Comparison of ENCODE assay signal across 2 fruit fly cellular contexts in genomic region chr3L:3983466-3983946, dm6.
TF ChIP-seq lines count a peak whose summit lies in the region.

Gene scrt, plus strand, starts transcription at chr3L:3983896.

TF ChIP-seq in whole organism, adult, 20 proteins besides CTCF, POLR2A, EP300 and RAD21 (continued from another document):
- no peak for TF ChIP-seq cic (GFP tag; optimal IDR thresholded peaks at IDR 0.05; lab: Kevin White, UChicago)

TF ChIP-seq in whole organism, embryonic, 481 proteins besides CTCF, POLR2A, EP300 and RAD21 (continued from another document and continues in another):
- TF ChIP-seq repo (GFP tag; optimal IDR thresholded peaks at IDR 0.05; lab: Kevin White, UChicago), result no peak
- no peak for TF ChIP-seq ac (GFP tag; optimal IDR thresholded peaks at IDR 0.05; lab: Kevin White, UChicago)
- peak; percentile 59; the same call in 1 of the 2 replicates for TF ChIP-seq sisA (GFP tag; IDR thresholded peaks at IDR 0.05; lab: Robert Waterston, UW)
- TF ChIP-seq ind (GFP tag; optimal IDR thresholded peaks at IDR 0.05; lab: Kevin White, UChicago), result no peak
- TF ChIP-seq so (GFP tag; IDR thresholded peaks at IDR 0.05; lab: Robert Waterston, UW), result peak; percentile 25; the same call in 1 of the 3 replicates
- TF ChIP-seq CG17829 (tag; optimal IDR thresholded peaks at IDR 0.05; lab: Kevin White, UChicago), result peak; percentile 66
- TF ChIP-seq CG18619 (GFP tag; optimal IDR thresholded peaks at IDR 0.05; lab: Kevin White, UChicago), result peak; percentile 28
- peak; percentile 97 for TF ChIP-seq Deaf1 (tag; optimal IDR thresholded peaks at IDR 0.05; lab: Kevin White, UChicago)
- TF ChIP-seq tx (GFP tag; optimal IDR thresholded peaks at IDR 0.05; lab: Kevin White, UChicago), result no peak
- TF ChIP-seq CG4282 (GFP tag; optimal IDR thresholded peaks at IDR 0.05; lab: Kevin White, UChicago), result no peak
- TF ChIP-seq insv (GFP tag; optimal IDR thresholded peaks at IDR 0.05; lab: Kevin White, UChicago), result no peak
- peak; percentile 43 for TF ChIP-seq dmrt99B (tag; optimal IDR thresholded peaks at IDR 0.05; lab: Kevin White, UChicago)
- TF ChIP-seq Stat92E (GFP tag; optimal IDR thresholded peaks at IDR 0.05; lab: Kevin White, UChicago), result no peak
- no peak for TF ChIP-seq cg (GFP tag; optimal IDR thresholded peaks at IDR 0.05; lab: Kevin White, UChicago)
- no peak for TF ChIP-seq CG8478 (optimal IDR thresholded peaks at IDR 0.05; lab: Kevin White, UChicago)
- TF ChIP-seq NfI (GFP tag; optimal IDR thresholded peaks at IDR 0.05; lab: Kevin White, UChicago), result no peak
- peak; percentile 37; the same call in 1 of the 3 replicates for TF ChIP-seq croc (GFP tag; conservative IDR thresholded peaks at IDR 0.05; lab: Robert Waterston, UW)
- TF ChIP-seq eve (GFP tag; optimal IDR thresholded peaks at IDR 0.05; lab: Kevin White, UChicago), result peak in 1 of 2 experiments; percentile 8
- no peak for TF ChIP-seq Vsx1 (GFP tag; optimal IDR thresholded peaks at IDR 0.05; lab: Kevin White, UChicago)
- peak; percentile 34 for TF ChIP-seq pho (GFP tag; optimal IDR thresholded peaks at IDR 0.05; lab: Kevin White, UChicago)
- TF ChIP-seq CG7839 (tag; optimal IDR thresholded peaks at IDR 0.05; lab: Kevin White, UChicago), result no peak
- no peak for TF ChIP-seq CG18011 (GFP tag; optimal IDR thresholded peaks at IDR 0.05; lab: Kevin White, UChicago)
- peak; percentile 45 for TF ChIP-seq lab (GFP tag; optimal IDR thresholded peaks at IDR 0.05; lab: Kevin White, UChicago)
- peak; percentile 15; the same call in 1 of the 2 replicates for TF ChIP-seq E2f2 (GFP tag; IDR thresholded peaks at IDR 0.05; lab: Robert Waterston, UW)
- no peak for TF ChIP-seq lov (optimal IDR thresholded peaks at IDR 0.05; lab: Kevin White, UChicago)
- TF ChIP-seq lov (GFP tag; IDR thresholded peaks at IDR 0.05; lab: Robert Waterston, UW), result peak; percentile 32; the same call in 1 of the 3 replicates
- peak; percentile 8 for TF ChIP-seq CG9876 (GFP tag; optimal IDR thresholded peaks at IDR 0.05; lab: Kevin White, UChicago)
- TF ChIP-seq Sry-β (GFP tag; optimal IDR thresholded peaks at IDR 0.05; lab: Kevin White, UChicago), result no peak
- peak; percentile 21 for TF ChIP-seq Side (GFP tag; optimal IDR thresholded peaks at IDR 0.05; lab: Kevin White, UChicago)
- TF ChIP-seq CG7556 (GFP tag; optimal IDR thresholded peaks at IDR 0.05; lab: Kevin White, UChicago), result peak; percentile 61
- TF ChIP-seq Hr3 (GFP tag; optimal IDR thresholded peaks at IDR 0.05; lab: Kevin White, UChicago), result peak; percentile 20
- no peak for TF ChIP-seq exex (tag; optimal IDR thresholded peaks at IDR 0.05; lab: Kevin White, UChicago)
- peak; percentile 51 for TF ChIP-seq Rx (GFP tag; IDR thresholded peaks at IDR 0.05; lab: Robert Waterston, UW)
- TF ChIP-seq CG15514 (GFP tag; optimal IDR thresholded peaks at IDR 0.05; lab: Kevin White, UChicago), result no peak
- no peak for TF ChIP-seq Mrtf (GFP tag; IDR thresholded peaks at IDR 0.05; lab: Robert Waterston, UW)
- no peak for TF ChIP-seq sc (optimal IDR thresholded peaks at IDR 0.05; lab: Kevin White, UChicago)
- TF ChIP-seq sc (GFP tag; optimal IDR thresholded peaks at IDR 0.05; lab: Kevin White, UChicago), result no peak
- TF ChIP-seq Dek (tag; optimal IDR thresholded peaks at IDR 0.05; lab: Kevin White, UChicago), result no peak
- peak; percentile 57 for TF ChIP-seq CG18599 (GFP tag; optimal IDR thresholded peaks at IDR 0.05; lab: Kevin White, UChicago)
- TF ChIP-seq CG2199 (GFP tag; IDR thresholded peaks at IDR 0.05; lab: Robert Waterston, UW), result no peak
- TF ChIP-seq vfl (GFP tag; optimal IDR thresholded peaks at IDR 0.05; lab: Kevin White, UChicago), result no peak
- no peak for TF ChIP-seq CG4328 (GFP tag; optimal IDR thresholded peaks at IDR 0.05; lab: Kevin White, UChicago)
- peak; percentile 29 for TF ChIP-seq Hand (GFP tag; optimal IDR thresholded peaks at IDR 0.05; lab: Kevin White, UChicago)
- no peak for TF ChIP-seq Eip74EF (GFP tag; optimal IDR thresholded peaks at IDR 0.05; lab: Kevin White, UChicago)
- peak; percentile 51 for TF ChIP-seq Ada2b (GFP tag; IDR thresholded peaks at IDR 0.05; lab: Robert Waterston, UW)
- no peak for TF ChIP-seq hbn (GFP tag; IDR thresholded peaks at IDR 0.05; lab: Robert Waterston, UW; ENCODE audit: partially characterized antibody)
- no peak for TF ChIP-seq CG7786 (GFP tag; optimal IDR thresholded peaks at IDR 0.05; lab: Kevin White, UChicago)
- peak; percentile 96 for TF ChIP-seq pfk (GFP tag; optimal IDR thresholded peaks at IDR 0.05; lab: Kevin White, UChicago)
- TF ChIP-seq ftz-f1 (GFP tag; optimal IDR thresholded peaks at IDR 0.05; lab: Kevin White, UChicago), result no peak
- TF ChIP-seq CG5953 (GFP tag; IDR thresholded peaks at IDR 0.05; lab: Robert Waterston, UW), result no peak; the same call in 1 of the 2 replicates
- TF ChIP-seq unc-4 (GFP tag; IDR thresholded peaks at IDR 0.05; lab: Robert Waterston, UW; ENCODE audit: partially characterized antibody), result peak; percentile 44; the same call in 1 of the 2 replicates
- TF ChIP-seq tgo (GFP tag; IDR thresholded peaks at IDR 0.05; lab: Robert Waterston, UW), result 0 out of 3 replicates have a peak, but pooled peaks have one; percentile 27
- no peak for TF ChIP-seq esg (GFP tag; conservative IDR thresholded peaks at IDR 0.05; lab: Robert Waterston, UW)
- peak; percentile 59 for TF ChIP-seq nerfin-1 (tag; optimal IDR thresholded peaks at IDR 0.05; lab: Kevin White, UChicago)
- no peak for TF ChIP-seq CG1233 (GFP tag; optimal IDR thresholded peaks at IDR 0.05; lab: Kevin White, UChicago)
- no peak for TF ChIP-seq Doc2 (GFP tag; IDR thresholded peaks at IDR 0.05; lab: Robert Waterston, UW)
- TF ChIP-seq CG14667 (GFP tag; IDR thresholded peaks at IDR 0.05; lab: Robert Waterston, UW), result no peak; the same call in 1 of the 2 replicates
- no peak for TF ChIP-seq grn (GFP tag; optimal IDR thresholded peaks at IDR 0.05; lab: Kevin White, UChicago)
- TF ChIP-seq CG7963 (GFP tag; IDR thresholded peaks at IDR 0.05; lab: Robert Waterston, UW; ENCODE audit: partially characterized antibody), result no peak; the same call in 2 of the 3 replicates
- no peak for TF ChIP-seq CG6175 (GFP tag; IDR thresholded peaks at IDR 0.05; lab: Robert Waterston, UW)
- peak in 1 of 2 experiments; percentile 9 for TF ChIP-seq dpn (GFP tag; optimal IDR thresholded peaks at IDR 0.05; lab: Kevin White, UChicago)
- peak; percentile 53; the same call in 1 of the 2 replicates for TF ChIP-seq peb (GFP tag; IDR thresholded peaks at IDR 0.05; lab: Robert Waterston, UW)
- TF ChIP-seq MTF-1 (GFP tag; optimal IDR thresholded peaks at IDR 0.05; lab: Kevin White, UChicago; ENCODE audit: borderline replicate concordance), result no peak
- TF ChIP-seq CG2129 (GFP tag; IDR thresholded peaks at IDR 0.05; lab: Robert Waterston, UW; ENCODE audit: partially characterized antibody), result no peak
- no peak for TF ChIP-seq maf-S (GFP tag; optimal IDR thresholded peaks at IDR 0.05; lab: Kevin White, UChicago)
- peak; percentile 73 for TF ChIP-seq seq (GFP tag; IDR thresholded peaks at IDR 0.05; lab: Robert Waterston, UW)
- TF ChIP-seq Dfd (GFP tag; optimal IDR thresholded peaks at IDR 0.05; lab: Kevin White, UChicago), result no peak
- no peak for TF ChIP-seq gt (GFP tag; IDR thresholded peaks at IDR 0.05; lab: Robert Waterston, UW)
- TF ChIP-seq Bgb (GFP tag; IDR thresholded peaks at IDR 0.05; lab: Robert Waterston, UW; ENCODE audit: partially characterized antibody), result no peak
- TF ChIP-seq fu2 (GFP tag; optimal IDR thresholded peaks at IDR 0.05; lab: Kevin White, UChicago), result no peak
- peak in 1 of 3 experiments; percentile 90 for TF ChIP-seq lola (GFP tag; optimal IDR thresholded peaks at IDR 0.05; lab: Kevin White, UChicago)
- TF ChIP-seq cas (GFP tag; IDR thresholded peaks at IDR 0.05; lab: Robert Waterston, UW), result no peak
- TF ChIP-seq da (GFP tag; optimal IDR thresholded peaks at IDR 0.05; lab: Kevin White, UChicago), result no peak
- peak; percentile 11 for TF ChIP-seq CG9817 (tag; optimal IDR thresholded peaks at IDR 0.05; lab: Kevin White, UChicago)
- no peak for TF ChIP-seq CG12299 (tag; optimal IDR thresholded peaks at IDR 0.05; lab: Kevin White, UChicago)
- no peak for TF ChIP-seq ap (GFP tag; IDR thresholded peaks at IDR 0.05; lab: Robert Waterston, UW)
- TF ChIP-seq Atf6 (GFP tag; IDR thresholded peaks at IDR 0.05; lab: Robert Waterston, UW), result no peak
- peak; percentile 30 for TF ChIP-seq ERR (GFP tag; optimal IDR thresholded peaks at IDR 0.05; lab: Kevin White, UChicago)
- TF ChIP-seq ttk (GFP tag; IDR thresholded peaks at IDR 0.05; lab: Robert Waterston, UW), result no peak
- TF ChIP-seq sima (GFP tag; optimal IDR thresholded peaks at IDR 0.05; lab: Kevin White, UChicago), result no peak
- TF ChIP-seq wek (GFP tag; optimal IDR thresholded peaks at IDR 0.05; lab: Kevin White, UChicago), result no peak
- no peak for TF ChIP-seq CG4854 (GFP tag; optimal IDR thresholded peaks at IDR 0.05; lab: Kevin White, UChicago)
- no peak for TF ChIP-seq GATAe (GFP tag; conservative IDR thresholded peaks at IDR 0.05; lab: Robert Waterston, UW)
- peak; percentile 36 for TF ChIP-seq CG16815 (GFP tag; optimal IDR thresholded peaks at IDR 0.05; lab: Kevin White, UChicago)
- peak; percentile 100 for TF ChIP-seq CG18764 (GFP tag; optimal IDR thresholded peaks at IDR 0.05; lab: Kevin White, UChicago)
- TF ChIP-seq crc (GFP tag; optimal IDR thresholded peaks at IDR 0.05; lab: Kevin White, UChicago), result no peak
- TF ChIP-seq CG8765 (GFP tag; IDR thresholded peaks at IDR 0.05; lab: Robert Waterston, UW), result peak; percentile 67; the same call in 1 of the 2 replicates
- TF ChIP-seq HLH3B (GFP tag; IDR thresholded peaks at IDR 0.05; lab: Robert Waterston, UW), result 0 out of 2 replicates have a peak, but pooled peaks have one; percentile 35
- 0 out of 2 replicates have a peak, but pooled peaks have one; percentile 21 for TF ChIP-seq Oaz (GFP tag; IDR thresholded peaks at IDR 0.05; lab: Robert Waterston, UW)
- peak; percentile 7 for TF ChIP-seq CG17802 (tag; optimal IDR thresholded peaks at IDR 0.05; lab: Kevin White, UChicago)
- no peak for TF ChIP-seq pnt (GFP tag; optimal IDR thresholded peaks at IDR 0.05; lab: Kevin White, UChicago)
- TF ChIP-seq crol (GFP tag; IDR thresholded peaks at IDR 0.05; lab: Robert Waterston, UW), result no peak; the same call in 1 of the 2 replicates
- peak; percentile 67; the same call in 2 of the 3 replicates for TF ChIP-seq vnd (GFP tag; IDR thresholded peaks at IDR 0.05; lab: Robert Waterston, UW; ENCODE audit: partially characterized antibody)
- TF ChIP-seq Hr39 (optimal IDR thresholded peaks at IDR 0.05; lab: Kevin White, UChicago), result no peak
- TF ChIP-seq hkb (optimal IDR thresholded peaks at IDR 0.05; lab: Kevin White, UChicago), result no peak
- peak; percentile 66 for TF ChIP-seq hkb (GFP tag; IDR thresholded peaks at IDR 0.05; lab: Robert Waterston, UW)
- TF ChIP-seq Sry-δ (GFP tag; optimal IDR thresholded peaks at IDR 0.05; lab: Kevin White, UChicago), result no peak
- TF ChIP-seq CG12071 (GFP tag; optimal IDR thresholded peaks at IDR 0.05; lab: Kevin White, UChicago), result no peak
- TF ChIP-seq CG1832 (GFP tag; optimal IDR thresholded peaks at IDR 0.05; lab: Kevin White, UChicago), result no peak
- peak; percentile 32; the same call in 1 of the 2 replicates for TF ChIP-seq Rfx (GFP tag; IDR thresholded peaks at IDR 0.05; lab: Robert Waterston, UW)
- peak; percentile 82 for TF ChIP-seq CG30020 (tag; optimal IDR thresholded peaks at IDR 0.05; lab: Kevin White, UChicago)
- TF ChIP-seq Tbp (GFP tag; optimal IDR thresholded peaks at IDR 0.05; lab: Kevin White, UChicago), result no peak
- TF ChIP-seq CG3163 (GFP tag; optimal IDR thresholded peaks at IDR 0.05; lab: Kevin White, UChicago), result peak; percentile 7
- TF ChIP-seq CG14014 (GFP tag; IDR thresholded peaks at IDR 0.05; lab: Robert Waterston, UW), result no peak
- no peak for TF ChIP-seq CG9932 (GFP tag; IDR thresholded peaks at IDR 0.05; lab: Robert Waterston, UW)
- no peak for TF ChIP-seq Dip2 (GFP tag; IDR thresholded peaks at IDR 0.05; lab: Robert Waterston, UW)
- TF ChIP-seq CG6791 (GFP tag; IDR thresholded peaks at IDR 0.05; lab: Robert Waterston, UW; ENCODE audit: partially characterized antibody), result 0 out of 3 replicates have a peak, but pooled peaks have one; percentile 49
- TF ChIP-seq hb (GFP tag; IDR thresholded peaks at IDR 0.05; lab: Robert Waterston, UW; ENCODE audit: partially characterized antibody), result 0 out of 3 replicates have a peak, but pooled peaks have one; percentile 39
- no peak for TF ChIP-seq Taf1 (GFP tag; IDR thresholded peaks at IDR 0.05; lab: Robert Waterston, UW)
- no peak for TF ChIP-seq CG30403 (GFP tag; optimal IDR thresholded peaks at IDR 0.05; lab: Kevin White, UChicago)
- TF ChIP-seq CG33213 (GFP tag; optimal IDR thresholded peaks at IDR 0.05; lab: Kevin White, UChicago), result no peak
- peak; percentile 29 for TF ChIP-seq jing (GFP tag; optimal IDR thresholded peaks at IDR 0.05; lab: Kevin White, UChicago)
- TF ChIP-seq p53 (GFP tag; optimal IDR thresholded peaks at IDR 0.05; lab: Kevin White, UChicago), result no peak
- TF ChIP-seq CG32772 (GFP tag; IDR thresholded peaks at IDR 0.05; lab: Robert Waterston, UW), result no peak
- no peak for TF ChIP-seq chinmo (GFP tag; IDR thresholded peaks at IDR 0.05; lab: Robert Waterston, UW; ENCODE audit: partially characterized antibody)
- TF ChIP-seq CG17385 (GFP tag; optimal IDR thresholded peaks at IDR 0.05; lab: Kevin White, UChicago), result peak; percentile 16
- TF ChIP-seq crp (GFP tag; optimal IDR thresholded peaks at IDR 0.05; lab: Kevin White, UChicago), result peak in 1 of 2 experiments; percentile 5
- TF ChIP-seq NK7.1 (GFP tag; optimal IDR thresholded peaks at IDR 0.05; lab: Kevin White, UChicago), result no peak
- no peak for TF ChIP-seq Gsc (GFP tag; IDR thresholded peaks at IDR 0.05; lab: Robert Waterston, UW)
- peak; percentile 51 for TF ChIP-seq Hsf (GFP tag; optimal IDR thresholded peaks at IDR 0.05; lab: Kevin White, UChicago)
- TF ChIP-seq Ssrp (tag; optimal IDR thresholded peaks at IDR 0.05; lab: Kevin White, UChicago), result peak; percentile 48
- peak; percentile 9 for TF ChIP-seq Nf-YB (GFP tag; optimal IDR thresholded peaks at IDR 0.05; lab: Kevin White, UChicago)
- TF ChIP-seq D19B (GFP tag; optimal IDR thresholded peaks at IDR 0.05; lab: Kevin White, UChicago), result no peak
- peak; percentile 26 for TF ChIP-seq CG6765 (GFP tag; optimal IDR thresholded peaks at IDR 0.05; lab: Kevin White, UChicago)
- no peak for TF ChIP-seq YL-1 (GFP tag; optimal IDR thresholded peaks at IDR 0.05; lab: Kevin White, UChicago)
- TF ChIP-seq CG10654 (GFP tag; optimal IDR thresholded peaks at IDR 0.05; lab: Kevin White, UChicago), result no peak
- peak; percentile 18 for TF ChIP-seq HmgD (GFP tag; optimal IDR thresholded peaks at IDR 0.05; lab: Kevin White, UChicago)
- no peak for TF ChIP-seq Mad (GFP tag; optimal IDR thresholded peaks at IDR 0.05; lab: Kevin White, UChicago)
- no peak for TF ChIP-seq Nf-YA (GFP tag; IDR thresholded peaks at IDR 0.05; lab: Robert Waterston, UW)
